Worm (Caenorhabditis elegans) whole organism, late embryonic: Measurements from ENCODE around the gene T25B9.4.

Experiments
- ceh-2 ChIP-seq: sonication (generic microtip); optimal IDR thresholded peaks from 2 replicates; lab custom pipeline; 2016; ENCODE audit warnings: missing genotype, missing genetic modification characterization, missing compliant biosample characterization
- ceh-34 ChIP-seq: sonication (generic microtip); optimal IDR thresholded peaks from 2 replicates; lab custom pipeline; 2016; ENCODE audit warnings: mild to moderate bottlenecking, missing genetic modification characterization, missing compliant biosample characterization
- ceh-48 ChIP-seq: sonication (generic microtip); optimal IDR thresholded peaks from 2 replicates; lab custom pipeline; 2016; ENCODE audit warnings: missing genetic modification characterization, inconsistent platforms, missing compliant biosample characterization
- ceh-6 ChIP-seq: fragments of 200-800 bp; sonication (Bioruptor generic); optimal IDR thresholded peaks from 2 replicates; lab custom pipeline; 2018; ENCODE audit warnings: mild to moderate bottlenecking, missing genetic modification characterization, missing compliant biosample characterization
- ets-4 ChIP-seq: sonication (generic microtip); optimal IDR thresholded peaks from 2 replicates; lab custom pipeline; 2016; ENCODE audit warnings: missing genetic modification characterization, missing compliant biosample characterization
- fkh-10 ChIP-seq: fragments of 150-350 bp; optimal IDR thresholded peaks from 2 replicates; lab custom pipeline; 2014; ENCODE audit warnings: missing biosample characterization, missing genetic modification reagents, missing genetic modification characterization
- hlh-13 ChIP-seq: fragments of 200-800 bp; sonication (Bioruptor generic); optimal IDR thresholded peaks from 2 replicates; lab custom pipeline; 2018; ENCODE audit warnings: mild to moderate bottlenecking, missing genetic modification characterization, missing compliant biosample characterization
- nhr-11 ChIP-seq: fragments of 150-350 bp; optimal IDR thresholded peaks from 2 replicates; lab custom pipeline; 2014; ENCODE audit warnings: missing biosample characterization, missing genetic modification characterization
- sdc-2 ChIP-seq: sonication (generic microtip); optimal IDR thresholded peaks from 2 replicates; lab custom pipeline; 2016; ENCODE audit warnings: missing genotype, missing genetic modification characterization, missing compliant biosample characterization
- sox-4 ChIP-seq: sonication (generic microtip); optimal IDR thresholded peaks from 2 replicates; lab custom pipeline; 2017; ENCODE audit warnings: mild to moderate bottlenecking, missing genetic modification characterization, inconsistent platforms, missing compliant biosample characterization
- ttx-3 ChIP-seq: sonication (generic microtip); optimal IDR thresholded peaks from 2 replicates; lab custom pipeline; 2016; ENCODE audit warnings: missing genetic modification reagents, missing genetic modification characterization, missing compliant biosample characterization
- unc-55 ChIP-seq: sonication (generic microtip); optimal IDR thresholded peaks from 2 replicates; lab custom pipeline; 2017; ENCODE audit warnings: missing biosample characterization, missing genetic modification reagents, missing genetic modification characterization
- zip-5 ChIP-seq: sonication (generic microtip); optimal IDR thresholded peaks from 2 replicates; lab custom pipeline; 2016; ENCODE audit warnings: missing genetic modification characterization, missing compliant biosample characterization

DNA sequence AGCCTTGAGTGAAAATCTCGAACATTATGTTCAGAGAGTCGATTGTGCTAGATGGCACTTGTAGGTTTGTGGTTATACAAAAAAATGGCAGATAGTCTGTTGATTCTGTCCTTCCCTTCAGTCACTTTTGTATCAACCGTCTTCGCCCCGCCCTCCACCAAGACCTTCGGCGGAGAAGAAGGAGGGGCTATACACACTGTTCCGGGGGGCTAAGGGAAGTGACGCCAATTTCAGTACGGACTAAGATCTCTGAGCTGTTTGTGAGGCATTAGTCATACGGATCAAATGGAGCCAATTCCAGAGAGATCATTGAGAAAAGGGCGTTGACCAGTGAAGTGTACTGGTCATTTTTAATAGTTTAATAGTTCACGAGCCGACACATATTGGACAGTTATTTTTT is 23.1 kb upstream of the T25B9.4 start, which contains the start of gene swt-3:
- TF ChIP-seq nhr-11 (no peak), unc-55 (no peak), ceh-6 (GFP tag; lab: Kevin White, UChicago) (no peak), ets-4 (tag; lab: Kevin White, UChicago) (no peak), ttx-3 (tag; lab: Kevin White, UChicago) (no peak), sdc-2 (tag; lab: Kevin White, UChicago) (no peak), ceh-2 (tag; lab: Kevin White, UChicago) (no peak), zip-5 (tag; lab: Kevin White, UChicago) (no peak), sox-4 (tag; lab: Kevin White, UChicago) (no peak), hlh-13 (GFP tag; lab: Kevin White, UChicago) (no peak), ceh-48 (no peak), ceh-34 (tag; lab: Kevin White, UChicago) (no peak), fkh-10 (GFP tag; lab: Kevin White, UChicago) (no peak)
